Fruit fly (Drosophila melanogaster) whole organism, prepupa: ENCODE measurements around the gene CG14053.

ENCODE experiments used
- Blimp-1 ChIP-seq: fragments of 200-800 bp; sonication (Bioruptor generic); optimal IDR thresholded peaks from 3 replicates; lab custom pipeline; 2017; ENCODE audit warnings: missing biosample characterization, missing genetic modification characterization, mild to moderate bottlenecking, moderate library complexity, missing genetic modification reagents
- CG10631 ChIP-seq: fragments of 200-800 bp; sonication (Bioruptor generic); optimal IDR thresholded peaks from 2 replicates; lab custom pipeline; 2016; ENCODE audit warnings: missing biosample characterization, missing genetic modification characterization
- CG11762 ChIP-seq: fragments of 200-800 bp; sonication (Bioruptor generic); optimal IDR thresholded peaks from 3 replicates; lab custom pipeline; 2016; ENCODE audit warnings: missing biosample characterization, missing genetic modification characterization; ENCODE audit not compliant: insufficient read depth
- CG15336 ChIP-seq: fragments of 200-800 bp; sonication (Bioruptor generic); IDR thresholded peaks from 2 replicates; pipeline ENCODE4 v1.3.6; 2022; ENCODE audit warnings: missing biosample characterization, missing genetic modification characterization
- CG1621 ChIP-seq: fragments of 200-800 bp; sonication (Bioruptor generic); optimal IDR thresholded peaks from 3 replicates; lab custom pipeline; 2018; ENCODE audit warnings: missing biosample characterization, mild to moderate bottlenecking, missing genetic modification characterization
- CG16779 ChIP-seq: fragments of 200-800 bp; sonication (Bioruptor generic); optimal IDR thresholded peaks from 3 replicates; lab custom pipeline; 2017; ENCODE audit warnings: missing biosample characterization, mild to moderate bottlenecking, missing genetic modification characterization
- CG3032 ChIP-seq: fragments of 200-800 bp; optimal IDR thresholded peaks from 2 replicates; lab custom pipeline; 2019; ENCODE audit warnings: missing biosample characterization, mild to moderate bottlenecking, missing genetic modification characterization, moderate library complexity
- CG31627 ChIP-seq: fragments of 200-800 bp; sonication (Bioruptor generic); optimal IDR thresholded peaks from 3 replicates; lab custom pipeline; 2016; ENCODE audit warnings: missing biosample characterization, missing genetic modification characterization
- CG32006 ChIP-seq: fragments of 200-800 bp; sonication (Bioruptor generic); optimal IDR thresholded peaks from 3 replicates; lab custom pipeline; 2017; ENCODE audit warnings: missing biosample characterization, mild to moderate bottlenecking, missing genetic modification characterization
- CG34406 ChIP-seq: fragments of 200-800 bp; sonication (Bioruptor generic); optimal IDR thresholded peaks from 3 replicates; lab custom pipeline; 2016; ENCODE audit warnings: missing biosample characterization, missing genetic modification characterization
- CG3919 ChIP-seq: fragments of 200-800 bp; sonication (Bioruptor generic); optimal IDR thresholded peaks from 3 replicates; lab custom pipeline; 2016; ENCODE audit warnings: missing biosample characterization, missing genetic modification characterization
- CG6792 ChIP-seq: fragments of 200-800 bp; sonication (Bioruptor generic); optimal IDR thresholded peaks from 3 replicates; lab custom pipeline; 2016; ENCODE audit warnings: missing biosample characterization, missing genetic modification characterization
- CG7368 ChIP-seq: fragments of 200-800 bp; sonication (Bioruptor generic); optimal IDR thresholded peaks from 3 replicates; lab custom pipeline; 2016; ENCODE audit warnings: missing biosample characterization, missing genetic modification characterization
- CG9139 ChIP-seq: fragments of 200-800 bp; sonication (Bioruptor generic); optimal IDR thresholded peaks from 3 replicates; lab custom pipeline; 2017; ENCODE audit warnings: missing biosample characterization, mild to moderate bottlenecking, missing genetic modification characterization
- Eip75B ChIP-seq: fragments of 200-800 bp; sonication (Bioruptor generic); optimal IDR thresholded peaks from 3 replicates; lab custom pipeline; 2016; ENCODE audit warnings: missing biosample characterization, missing genetic modification characterization
- Eip78C ChIP-seq: fragments of 200-800 bp; sonication (Bioruptor generic); peaks from one replicate; lab custom pipeline; 2016; ENCODE audit warnings: missing biosample characterization, missing genetic modification characterization
- Eip93F ChIP-seq: fragments of 200-800 bp; sonication (Bioruptor generic); optimal IDR thresholded peaks from 2 replicates; lab custom pipeline; 2016; ENCODE audit warnings: missing biosample characterization, mild to moderate bottlenecking, missing genetic modification characterization
- Ets21C ChIP-seq: fragments of 200-800 bp; sonication (Bioruptor generic); optimal IDR thresholded peaks from 3 replicates; lab custom pipeline; 2016; ENCODE audit warnings: missing biosample characterization, missing genetic modification characterization
- Gug ChIP-seq: fragments of 200-800 bp; sonication (Bioruptor generic); IDR thresholded peaks from 2 replicates; pipeline ENCODE4 v1.3.6; 2022; ENCODE audit warnings: missing biosample characterization, missing genetic modification characterization
- Hr38 ChIP-seq: sonication (Bioruptor generic); optimal IDR thresholded peaks from 2 replicates; lab custom pipeline; 2016; ENCODE audit warnings: missing biosample characterization, missing genetic modification characterization
- Hr4 ChIP-seq: fragments of 200-800 bp; sonication (Bioruptor generic); optimal IDR thresholded peaks from 3 replicates; lab custom pipeline; 2016; ENCODE audit warnings: missing biosample characterization, missing genetic modification characterization
- Met ChIP-seq: fragments of 200-800 bp; sonication (Bioruptor generic); optimal IDR thresholded peaks from 3 replicates; lab custom pipeline; 2016; ENCODE audit warnings: missing biosample characterization, missing genetic modification characterization
- OdsH ChIP-seq: fragments of 200-800 bp; sonication (Bioruptor generic); optimal IDR thresholded peaks from 3 replicates; lab custom pipeline; 2016; ENCODE audit warnings: missing biosample characterization, missing genetic modification characterization
- Sox14 ChIP-seq: fragments of 200-800 bp; sonication (Bioruptor generic); optimal IDR thresholded peaks from 3 replicates; lab custom pipeline; 2016; ENCODE audit warnings: missing biosample characterization, missing genetic modification characterization
- cyc ChIP-seq: fragments of 200-800 bp; sonication (Bioruptor generic); optimal IDR thresholded peaks from 3 replicates; lab custom pipeline; 2016; ENCODE audit warnings: missing biosample characterization, missing genetic modification characterization
- dac ChIP-seq: fragments of 200-800 bp; sonication (Bioruptor generic); optimal IDR thresholded peaks from 2 replicates; lab custom pipeline; 2017; ENCODE audit warnings: missing biosample characterization, mild to moderate bottlenecking, missing genetic modification characterization
- dsx ChIP-seq: fragments of 200-800 bp; optimal IDR thresholded peaks from 3 replicates; lab custom pipeline; 2019; ENCODE audit warnings: missing biosample characterization, mild to moderate bottlenecking, missing genetic modification characterization, moderate library complexity; ENCODE audit not compliant: poor library complexity, severe bottlenecking
- eg ChIP-seq: fragments of 200-800 bp; sonication (Bioruptor generic); IDR thresholded peaks from 3 replicates; pipeline ENCODE4 v1.3.6; 2022; ENCODE audit warnings: missing biosample characterization, missing genetic modification characterization
- esn ChIP-seq: fragments of 200-800 bp; sonication (Bioruptor generic); optimal IDR thresholded peaks from 2 replicates; lab custom pipeline; 2016; ENCODE audit warnings: missing biosample characterization, mild to moderate bottlenecking, missing genetic modification characterization, moderate library complexity
- fd59A ChIP-seq: fragments of 200-800 bp; sonication (Bioruptor generic); optimal IDR thresholded peaks from 2 replicates; lab custom pipeline; 2017; ENCODE audit warnings: missing biosample characterization, mild to moderate bottlenecking, missing genetic modification characterization, missing genetic modification reagents
- fd85E ChIP-seq: fragments of 200-800 bp; sonication (Bioruptor generic); optimal IDR thresholded peaks from 3 replicates; lab custom pipeline; 2016; ENCODE audit warnings: missing biosample characterization, missing genetic modification characterization
- fkh ChIP-seq: fragments of 200-800 bp; sonication (Bioruptor generic); optimal IDR thresholded peaks from 3 replicates; lab custom pipeline; 2017; ENCODE audit warnings: missing biosample characterization, mild to moderate bottlenecking, missing genetic modification characterization, moderate library complexity
- lz ChIP-seq: fragments of 200-800 bp; sonication (Bioruptor generic); optimal IDR thresholded peaks from 3 replicates; lab custom pipeline; 2016; ENCODE audit warnings: missing biosample characterization, missing genetic modification characterization
- net ChIP-seq: fragments of 200-800 bp; sonication (Bioruptor generic); optimal IDR thresholded peaks from 3 replicates; lab custom pipeline; 2016; ENCODE audit warnings: missing biosample characterization, missing genetic modification characterization
- salr ChIP-seq, 2 experiments: fragments of 200-800 bp; sonication (Bioruptor generic); optimal IDR thresholded peaks; 3 replicates each; lab custom pipeline; 2016 to 2018; ENCODE audit warnings: missing biosample characterization in 2 of 2, missing genetic modification characterization in 2 of 2, mild to moderate bottlenecking in 1 of 2
- ss ChIP-seq, 2 experiments: fragments of 200-800 bp; sonication (Bioruptor generic); optimal IDR thresholded peaks; 2 replicates in 1 of 2; 3 replicates in 1 of 2; lab custom pipeline; 2017 to 2018; ENCODE audit warnings: mild to moderate bottlenecking in 2 of 2, missing biosample characterization in 2 of 2, missing genetic modification characterization in 2 of 2, moderate library complexity in 1 of 2
- svp ChIP-seq: fragments of 200-800 bp; sonication (Bioruptor generic); peaks from one replicate; lab custom pipeline; 2016; ENCODE audit warnings: missing biosample characterization, missing genetic modification characterization
- topi ChIP-seq: fragments of 200-800 bp; sonication (Bioruptor generic); optimal IDR thresholded peaks from 3 replicates; lab custom pipeline; 2016; ENCODE audit warnings: missing biosample characterization, missing genetic modification characterization
- vri ChIP-seq: fragments of 200-800 bp; sonication (Bioruptor generic); optimal IDR thresholded peaks from 3 replicates; lab custom pipeline; 2016; ENCODE audit warnings: missing biosample characterization, mild to moderate bottlenecking, missing genetic modification characterization

CG14053 gene

DNA sequence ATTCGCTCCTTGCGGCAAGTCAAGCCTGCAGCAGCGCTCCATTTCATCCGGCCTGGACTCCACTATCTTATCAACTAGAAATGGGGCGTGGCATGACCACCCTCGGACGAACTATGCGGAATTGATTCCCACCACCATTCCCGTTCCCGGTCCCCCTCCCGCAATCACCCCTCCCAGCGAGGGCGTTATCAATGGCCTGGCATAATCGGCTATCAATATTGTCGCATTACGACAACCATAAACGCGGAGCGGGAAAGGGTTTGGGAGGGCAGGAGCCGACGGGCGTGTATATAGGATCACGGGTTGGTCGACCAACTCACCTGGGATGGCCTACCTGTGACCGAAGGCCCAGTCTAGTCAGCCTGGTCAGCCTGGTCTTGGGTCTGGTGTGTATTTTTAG lies 551 bp downstream of the CG14053 start:
- TF ChIP-seq vri (GFP tag; lab: Kevin White, UChicago) (peak; percentile 82), CG1621 (no peak), svp (GFP tag; lab: Kevin White, UChicago) (peak; percentile 58), net (GFP tag; lab: Kevin White, UChicago) (no peak), Eip78C (no peak)

dm6 chrX:2191896-2192295 lies 1.8 kb downstream of the CG14053 start:
- TF ChIP-seq fd85E (GFP tag; lab: Kevin White, UChicago) (no peak), CG16779 (tag; lab: Kevin White, UChicago) (no peak), fkh (peak; percentile 49), lz (no peak), svp (GFP tag; lab: Kevin White, UChicago) (peak; percentile 81), Hr4 (GFP tag; lab: Kevin White, UChicago) (no peak)
- TF ChIP-seq, all 60 proteins: peak for 2

dm6 chrX:2188888-2189287 lies 4.8 kb downstream of the CG14053 start, which contains the start of gene Mct1:
Gene Mct1, plus strand, starts transcription at chrX:2189188.
- no peak for TF ChIP-seq fkh
- TF ChIP-seq ss (GFP tag; optimal IDR thresholded peaks at IDR 0.05; lab: Kevin White, UChicago) = no peak
- no peak for TF ChIP-seq CG16779 (tag; lab: Kevin White, UChicago)
- TF ChIP-seq CG6792 (GFP tag; lab: Kevin White, UChicago) = no peak
- TF ChIP-seq Hr4 (GFP tag; lab: Kevin White, UChicago) = no peak
- no peak for TF ChIP-seq CG7368
- no peak for TF ChIP-seq topi

DNA sequence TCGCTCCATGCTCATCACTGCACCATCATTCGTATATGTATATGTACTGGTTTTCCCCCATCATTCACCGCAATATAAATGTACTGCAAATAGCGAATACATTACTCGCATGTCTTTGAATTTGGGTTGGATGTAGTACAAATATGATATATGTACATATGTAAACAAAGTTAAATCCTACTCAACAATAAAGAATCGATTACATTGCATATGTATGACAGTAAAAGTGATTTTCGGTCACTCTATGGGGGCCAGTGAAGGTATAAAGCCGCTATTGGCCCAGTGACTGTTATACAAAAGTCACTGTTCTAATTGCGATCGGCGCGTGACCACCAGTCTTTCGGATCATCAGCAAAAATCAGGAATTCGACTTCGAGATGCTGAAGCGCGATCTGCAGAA lies 6.2 kb downstream of the CG14053 start, which contains the start of gene CG3457:
CG3457 (plus strand) TSS at position 301 of the 400 bp plus-strand sequence.
- TF ChIP-seq Eip78C (no peak), CG7368 (no peak), OdsH (GFP tag; lab: Kevin White, UChicago) (no peak), CG31627 (no peak), eg (no peak)

DNA sequence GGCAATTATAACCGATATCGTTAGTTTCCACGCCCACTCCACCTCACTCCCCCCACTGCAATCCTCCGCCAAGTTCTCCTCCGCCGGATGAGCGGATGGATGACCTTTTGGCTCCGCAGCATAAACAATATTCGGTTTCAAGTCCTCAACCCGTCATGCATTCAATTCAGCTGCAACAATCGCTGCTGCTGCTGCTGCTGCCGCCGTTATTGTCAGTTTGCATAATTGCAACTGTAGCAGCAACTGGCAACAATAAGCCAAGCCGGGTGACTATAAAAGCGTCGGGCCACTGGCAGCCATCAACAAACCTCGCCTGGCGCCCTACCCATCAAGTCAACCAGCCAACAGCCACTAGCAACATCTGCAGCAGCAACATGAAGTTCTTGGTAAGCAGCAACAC lies 7.2 kb downstream of the CG14053 start, which contains the start of gene CG17777:
CG17777 (plus strand) TSS at position 301 of the 400 bp plus-strand sequence.
- TF ChIP-seq lz (no peak), Blimp-1 (no peak), Ets21C (no peak), fd85E (GFP tag; lab: Kevin White, UChicago) (no peak), CG11762 (no peak), CG3919 (GFP tag; lab: Kevin White, UChicago) (no peak), net (GFP tag; lab: Kevin White, UChicago) (no peak), fd59A (GFP tag; lab: Kevin White, UChicago) (no peak), CG3032 (no peak), CG1621 (no peak)

- TF ChIP-seq svp (GFP tag; lab: Kevin White, UChicago) (peak; percentile 28), Sox14 (GFP tag; lab: Kevin White, UChicago) (peak; percentile 15), CG3032 (peak; percentile 12), cyc (GFP tag; lab: Kevin White, UChicago) (peak; percentile 32), fd59A (GFP tag; lab: Kevin White, UChicago) (no peak), CG32006 (GFP tag; lab: Kevin White, UChicago) (no peak), CG1621 (peak; percentile 81), esn (GFP tag; lab: Kevin White, UChicago) (peak; percentile 1)
- TF ChIP-seq, all 60 proteins: peak for 6
These were observed 9.1 kb downstream of the CG14053 start, which contains the start of the genes Nmd3 and CG17776 for dm6 chrX:2184563-2184962. Gene Nmd3, minus strand, starts transcription at chrX:2184668. Gene CG17776, plus strand, starts transcription at chrX:2184725.

DNA sequence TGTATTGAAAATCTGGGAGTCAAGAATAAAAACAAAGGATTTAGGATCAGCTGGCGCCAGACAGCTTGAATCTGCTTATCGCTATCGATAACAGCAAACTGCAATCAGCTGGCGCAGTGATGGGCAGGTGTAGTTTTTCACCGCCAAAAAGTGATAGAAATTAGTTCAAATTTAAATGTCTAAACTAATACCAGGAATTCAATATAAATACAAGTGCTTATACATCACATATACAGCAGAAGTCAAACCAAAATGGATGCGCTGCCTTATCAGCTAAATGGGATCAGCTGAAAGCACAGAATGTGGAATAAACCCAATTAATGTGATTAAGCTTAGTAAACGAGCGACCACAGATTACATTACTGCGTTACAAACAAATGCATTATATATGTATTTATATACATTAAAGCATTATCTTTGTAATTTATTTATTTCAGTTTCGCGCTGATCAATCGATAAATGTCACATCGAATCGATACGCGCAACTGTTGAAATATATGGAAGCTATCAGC lies 12.9 kb downstream of the CG14053 start, which contains the start of gene pn:
pn (plus strand) TSS at position 462 of the 512 bp plus-strand sequence.
- TF ChIP-seq esn (GFP tag; lab: Kevin White, UChicago) (peak; percentile 9), topi (no peak), OdsH (GFP tag; lab: Kevin White, UChicago) (no peak), Hr4 (GFP tag; lab: Kevin White, UChicago) (no peak), svp (GFP tag; lab: Kevin White, UChicago) (peak; percentile 78), CG34406 (GFP tag; lab: Kevin White, UChicago) (no peak), CG9139 (no peak), CG15336 (no peak), dac (GFP tag; lab: Kevin White, UChicago) (no peak), Eip93F (no peak), Gug (GFP tag; lab: Robert Waterston, UW) (no peak), salr (GFP tag; optimal IDR thresholded peaks at IDR 0.05; lab: Kevin White, UChicago) (no peak), CG3032 (peak; percentile 2), CG10631 (GFP tag; lab: Kevin White, UChicago) (no peak), Met (no peak), CG7368 (no peak), dsx (no peak), Eip75B (GFP tag; lab: Kevin White, UChicago) (no peak), Hr38 (no peak)
